Fruit fly (Drosophila melanogaster): Measurements from ENCODE around the gene ex.

Gene ex

dm6 chr2L:419620-420184 is 11.3 kb upstream of the ex start, which contains the start of the genes CG13690 and RpLP1 (continued):
- TF ChIP-seq crc (GFP tag; optimal IDR thresholded peaks at IDR 0.05), result peak; percentile 52
- TF ChIP-seq sqz (GFP tag; optimal IDR thresholded peaks at IDR 0.05), result peak; percentile 90
- TF ChIP-seq Dad (GFP tag; optimal IDR thresholded peaks at IDR 0.05), result peak; percentile 58
- TF ChIP-seq sc (optimal IDR thresholded peaks at IDR 0.05), result no peak
- TF ChIP-seq sc (GFP tag; optimal IDR thresholded peaks at IDR 0.05), result peak; percentile 72
- TF ChIP-seq CG12299 (tag; optimal IDR thresholded peaks at IDR 0.05), result peak; percentile 78
- peak; percentile 31; the same call in 2 of the 3 replicates for TF ChIP-seq tgo (GFP tag; IDR thresholded peaks at IDR 0.05)
- TF ChIP-seq CG14050 (GFP tag; IDR thresholded peaks at IDR 0.05), result peak; percentile 25; the same call in 1 of the 3 replicates
- no peak for TF ChIP-seq D (optimal IDR thresholded peaks at IDR 0.05)
- TF ChIP-seq D (GFP tag; optimal IDR thresholded peaks at IDR 0.05), result peak; percentile 73
- TF ChIP-seq Optix (GFP tag; IDR thresholded peaks at IDR 0.05), result peak; percentile 24; the same call in 1 of the 3 replicates
- peak; percentile 41 for TF ChIP-seq CG3163 (GFP tag; optimal IDR thresholded peaks at IDR 0.05)
- no peak for TF ChIP-seq CG14965 (GFP tag; optimal IDR thresholded peaks at IDR 0.05; ENCODE audit: borderline replicate concordance)
- TF ChIP-seq CG3281 (GFP tag; optimal IDR thresholded peaks at IDR 0.05), result peak; percentile 88
- peak; percentile 54 for TF ChIP-seq Xbp1 (GFP tag; optimal IDR thresholded peaks at IDR 0.05)
- TF ChIP-seq CG11093 (GFP tag; IDR thresholded peaks at IDR 0.05), result no peak
- TF ChIP-seq Atf3 (GFP tag; optimal IDR thresholded peaks at IDR 0.05), result peak; percentile 37
- peak; percentile 45; the same call in 2 of the 3 replicates for TF ChIP-seq row (GFP tag; IDR thresholded peaks at IDR 0.05)
- peak; percentile 37 for TF ChIP-seq vfl (GFP tag; optimal IDR thresholded peaks at IDR 0.05)
- TF ChIP-seq ap (GFP tag; IDR thresholded peaks at IDR 0.05), result peak; percentile 24; the same call in 1 of the 2 replicates
- peak; percentile 49; the same call in 1 of the 2 replicates for TF ChIP-seq HLH3B (GFP tag; IDR thresholded peaks at IDR 0.05)
- TF ChIP-seq BEAF-32 (GFP tag; optimal IDR thresholded peaks at IDR 0.05), result peak; percentile 58
- peak; percentile 66 for TF ChIP-seq grn (GFP tag; optimal IDR thresholded peaks at IDR 0.05)
- TF ChIP-seq mam (GFP tag; optimal IDR thresholded peaks at IDR 0.05), result peak; percentile 25
- TF ChIP-seq ash1 (GFP tag; optimal IDR thresholded peaks at IDR 0.05), result no peak
- no peak for TF ChIP-seq dimm (GFP tag; IDR thresholded peaks at IDR 0.05)
- TF ChIP-seq CG18011 (GFP tag; optimal IDR thresholded peaks at IDR 0.05), result peak; percentile 58
- TF ChIP-seq Spps (tag; optimal IDR thresholded peaks at IDR 0.05), result peak; percentile 54
- no peak for TF ChIP-seq knrl (GFP tag; IDR thresholded peaks at IDR 0.05; ENCODE audit: partially characterized antibody)
- peak; percentile 66 for TF ChIP-seq CG17359 (tag; optimal IDR thresholded peaks at IDR 0.05)
- no peak for TF ChIP-seq CG3065 (GFP tag; optimal IDR thresholded peaks at IDR 0.05)
- no peak for TF ChIP-seq CG31224 (GFP tag; IDR thresholded peaks at IDR 0.05)
- peak; percentile 95 for TF ChIP-seq Ets65A (GFP tag)
- TF ChIP-seq CG15601 (tag; optimal IDR thresholded peaks at IDR 0.05), result peak; percentile 86
- TF ChIP-seq repo (GFP tag; optimal IDR thresholded peaks at IDR 0.05), result peak; percentile 40
- peak; percentile 87 for TF ChIP-seq nau (GFP tag; optimal IDR thresholded peaks at IDR 0.05)
- peak; percentile 17 for TF ChIP-seq CG8281 (tag; optimal IDR thresholded peaks at IDR 0.05)
- TF ChIP-seq Sry-β (GFP tag; optimal IDR thresholded peaks at IDR 0.05), result no peak
- TF ChIP-seq ssp (GFP tag; IDR thresholded peaks at IDR 0.05), result peak; percentile 19; the same call in 1 of the 2 replicates
- peak; percentile 45 for TF ChIP-seq Tbp (GFP tag; optimal IDR thresholded peaks at IDR 0.05)
- TF ChIP-seq CG11560 (tag; IDR thresholded peaks at IDR 0.05), result no peak
- TF ChIP-seq bcd (GFP tag; optimal IDR thresholded peaks at IDR 0.05), result peak; percentile 85
- TF ChIP-seq Blimp-1 (GFP tag; optimal IDR thresholded peaks at IDR 0.05), result peak; percentile 41
- TF ChIP-seq CG34422 (GFP tag; IDR thresholded peaks at IDR 0.05), result 0 out of 3 replicates have a peak, but pooled peaks have one; percentile 22
- TF ChIP-seq Neu2 (GFP tag; optimal IDR thresholded peaks at IDR 0.05; ENCODE audit: borderline replicate concordance), result no peak
- TF ChIP-seq bab2 (GFP tag; optimal IDR thresholded peaks at IDR 0.05), result peak; percentile 25
- no peak for TF ChIP-seq D19A (tag; optimal IDR thresholded peaks at IDR 0.05)
- TF ChIP-seq stwl (tag; optimal IDR thresholded peaks at IDR 0.05), result peak; percentile 76
- peak; percentile 11 for TF ChIP-seq jumu (GFP tag; optimal IDR thresholded peaks at IDR 0.05)
- no peak for TF ChIP-seq tll (GFP tag; optimal IDR thresholded peaks at IDR 0.05)
